Worm (Caenorhabditis elegans): ENCODE measurements around the gene C09G1.2.

DNA sequence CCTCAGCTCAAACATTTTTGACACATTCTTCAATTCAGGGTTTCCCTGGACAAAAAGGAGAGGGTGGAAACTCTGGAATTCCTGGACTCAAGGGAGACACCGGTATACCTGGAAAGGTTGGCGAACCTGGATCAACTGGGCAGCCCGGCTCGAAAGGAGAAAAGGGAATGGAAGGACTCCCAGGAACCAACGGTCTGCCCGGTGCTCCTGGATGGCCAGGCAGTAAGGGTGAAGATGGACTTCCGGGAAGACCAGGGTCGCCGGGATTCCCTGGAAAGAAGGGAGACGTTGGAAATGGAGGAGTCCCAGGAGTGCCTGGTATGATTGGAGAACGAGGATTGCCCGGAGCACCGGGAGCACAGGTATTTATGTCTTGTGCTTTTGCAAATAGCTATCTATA lies 36.7 kb downstream of the C09G1.2 start:
- TF ChIP-seq fos-1 (tag; optimal IDR thresholded peaks at IDR 0.05) = no peak
- TF ChIP-seq skn-1 (tag; optimal IDR thresholded peaks at IDR 0.05) = no peak
